Worm (Caenorhabditis elegans) whole organism, L4/young adult: Measurements from ENCODE around the gene C10B5.1.

Experiments used
- W03F9.2 ChIP-seq: fragments of 150-350 bp; optimal IDR thresholded peaks from 2 replicates; lab custom pipeline; 2014; ENCODE audit warnings: missing biosample characterization, missing genetic modification characterization
- dao-5 ChIP-seq: sonication (generic microtip); optimal IDR thresholded peaks from 2 replicates; lab custom pipeline; 2016; ENCODE audit warnings: missing genotype, missing genetic modification characterization, moderate library complexity, missing compliant biosample characterization
- him-1 ChIP-seq: sonication (generic microtip); optimal IDR thresholded peaks from 2 replicates; lab custom pipeline; 2016; ENCODE audit warnings: missing genotype, missing genetic modification reagents, missing genetic modification characterization, missing compliant biosample characterization

DNA sequence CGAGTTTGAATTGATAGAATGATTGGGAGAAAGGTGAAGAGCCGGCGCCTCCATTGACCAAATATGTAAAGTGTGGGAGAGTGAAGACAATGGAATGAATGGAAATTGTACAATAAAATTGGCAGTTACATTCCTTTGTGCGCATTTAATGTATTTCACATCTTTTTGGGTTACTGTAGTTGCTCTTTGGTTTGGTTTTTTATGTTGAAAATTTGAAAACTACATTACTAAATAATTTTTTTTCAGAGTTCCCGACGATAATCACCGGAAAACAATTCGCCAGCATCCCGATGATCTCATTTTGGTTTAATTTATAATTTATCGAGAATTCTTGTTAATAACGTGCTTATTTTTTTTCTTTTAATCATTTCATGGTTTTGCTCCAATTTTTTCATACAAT is at the start of gene C10B5.1:
- TF ChIP-seq him-1 (tag; lab: Kevin White, UChicago) = no peak
- no peak for TF ChIP-seq W03F9.2 (tag; lab: Kevin White, UChicago)
- no peak for TF ChIP-seq dao-5 (tag; lab: Kevin White, UChicago)
